Worm (Caenorhabditis elegans): ENCODE measurements around the gene B0310.3.

B0310.3 gene

DNA sequence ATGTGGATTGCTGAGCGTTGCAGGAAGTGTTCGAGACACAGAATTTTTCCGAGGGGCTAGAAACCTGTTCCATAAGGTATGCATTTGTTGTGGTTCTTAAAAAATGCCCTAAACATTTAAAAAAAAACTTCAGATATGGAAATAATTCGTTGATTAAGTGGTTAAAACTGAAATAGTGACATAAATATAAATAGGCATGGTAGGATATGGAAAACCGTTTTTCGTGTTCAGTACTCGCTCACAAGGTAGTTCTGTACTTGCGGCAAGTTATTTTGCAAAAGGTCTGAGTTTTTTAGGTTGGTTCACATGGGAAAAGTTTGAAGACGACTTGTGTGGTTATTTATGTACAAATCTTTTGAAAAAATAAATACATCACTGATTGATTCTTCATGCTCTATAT is at the start of gene B0310.3:
Gene B0310.3 (minus strand): TSS at position 101 of the 400 bp plus-strand sequence.
- TF ChIP-seq unc-39 (tag; optimal IDR thresholded peaks at IDR 0.05) (no peak), ham-2 (GFP tag; optimal IDR thresholded peaks at IDR 0.05) (no peak), ztf-11 (tag; optimal IDR thresholded peaks at IDR 0.05) (no peak), lsy-2 (tag; optimal IDR thresholded peaks at IDR 0.05) (no peak), ceh-43 (GFP tag; optimal IDR thresholded peaks at IDR 0.05) (no peak), pha-4 (tag; optimal IDR thresholded peaks at IDR 0.05) (no peak), nhr-2 (tag; optimal IDR thresholded peaks at IDR 0.05) (no peak)

DNA sequence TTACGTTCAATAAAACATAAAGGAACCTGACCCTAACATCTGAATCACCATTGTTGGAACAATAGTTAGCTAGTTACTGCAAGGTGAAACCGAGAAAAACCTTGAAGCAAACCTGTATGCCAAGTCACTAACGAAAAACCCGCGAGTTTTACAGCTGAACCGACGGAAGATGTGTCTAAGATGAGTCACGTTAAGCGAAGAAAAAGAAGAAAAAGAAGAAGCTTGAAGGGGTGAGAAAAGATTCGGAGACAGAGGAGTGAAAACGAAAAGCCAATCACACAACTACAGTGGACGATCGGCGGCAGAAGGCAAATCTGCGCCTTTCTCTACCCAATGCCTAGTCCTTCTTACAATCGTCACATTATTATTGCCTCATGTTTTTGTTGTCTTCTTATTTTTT is 37.1 kb upstream of the B0310.3 start, which contains the start of gene nas-38:
Gene nas-38 (plus strand): TSS at position 301 of the 400 bp plus-strand sequence.
- TF ChIP-seq blmp-1 (tag; optimal IDR thresholded peaks at IDR 0.05): no peak
- no peak for TF ChIP-seq nhr-2 (tag; optimal IDR thresholded peaks at IDR 0.05)
- no peak for TF ChIP-seq lin-32 (GFP tag; optimal IDR thresholded peaks at IDR 0.05)
- no peak for TF ChIP-seq unc-39 (tag; optimal IDR thresholded peaks at IDR 0.05)

DNA sequence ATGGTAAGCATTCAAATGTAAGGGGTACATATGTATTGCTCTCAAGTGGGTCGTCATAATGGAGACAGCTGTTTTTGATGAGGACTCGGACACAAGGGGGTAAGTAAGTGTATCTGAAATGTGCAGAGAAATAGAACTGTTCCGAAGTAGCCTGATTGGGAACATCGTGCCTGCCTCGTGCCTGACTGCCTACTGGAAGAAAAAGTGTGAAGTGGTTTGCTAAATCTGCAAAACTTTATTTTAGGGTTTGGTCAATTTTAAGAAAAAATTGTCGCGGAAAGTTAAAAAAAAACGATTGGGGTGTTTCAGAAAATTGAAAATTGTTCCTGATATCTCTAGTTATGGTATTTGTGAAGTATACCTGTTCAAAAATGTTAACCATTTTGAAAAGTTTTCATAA is 36.4 kb upstream of the B0310.3 start, which contains the start of gene hlh-19:
Gene hlh-19 (minus strand): TSS at position 101 of the 400 bp plus-strand sequence.
- TF ChIP-seq sem-2 (GFP tag; optimal IDR thresholded peaks at IDR 0.05): no peak
- TF ChIP-seq mab-5 (tag; optimal IDR thresholded peaks at IDR 0.05): no peak
- TF ChIP-seq lin-13 (tag; optimal IDR thresholded peaks at IDR 0.05): no peak
- no peak for TF ChIP-seq nhr-12 (tag; optimal IDR thresholded peaks at IDR 0.05)
- TF ChIP-seq mls-2 (tag; optimal IDR thresholded peaks at IDR 0.05): no peak
- TF ChIP-seq elt-1 (tag; optimal IDR thresholded peaks at IDR 0.05; ENCODE audit: borderline replicate concordance, insufficient read depth): no peak
- TF ChIP-seq unc-39 (tag; optimal IDR thresholded peaks at IDR 0.05): no peak
- no peak for TF ChIP-seq sptf-1 (tag; optimal IDR thresholded peaks at IDR 0.05)
- no peak for TF ChIP-seq snpc-4 (tag; optimal IDR thresholded peaks at IDR 0.05)
- no peak for TF ChIP-seq ceh-83 (GFP tag; optimal IDR thresholded peaks at IDR 0.05)
- TF ChIP-seq unc-62 (GFP tag; optimal IDR thresholded peaks at IDR 0.05): no peak
- TF ChIP-seq mep-1 (tag; optimal IDR thresholded peaks at IDR 0.05): no peak
- TF ChIP-seq nhr-76 (tag; optimal IDR thresholded peaks at IDR 0.05): no peak

DNA sequence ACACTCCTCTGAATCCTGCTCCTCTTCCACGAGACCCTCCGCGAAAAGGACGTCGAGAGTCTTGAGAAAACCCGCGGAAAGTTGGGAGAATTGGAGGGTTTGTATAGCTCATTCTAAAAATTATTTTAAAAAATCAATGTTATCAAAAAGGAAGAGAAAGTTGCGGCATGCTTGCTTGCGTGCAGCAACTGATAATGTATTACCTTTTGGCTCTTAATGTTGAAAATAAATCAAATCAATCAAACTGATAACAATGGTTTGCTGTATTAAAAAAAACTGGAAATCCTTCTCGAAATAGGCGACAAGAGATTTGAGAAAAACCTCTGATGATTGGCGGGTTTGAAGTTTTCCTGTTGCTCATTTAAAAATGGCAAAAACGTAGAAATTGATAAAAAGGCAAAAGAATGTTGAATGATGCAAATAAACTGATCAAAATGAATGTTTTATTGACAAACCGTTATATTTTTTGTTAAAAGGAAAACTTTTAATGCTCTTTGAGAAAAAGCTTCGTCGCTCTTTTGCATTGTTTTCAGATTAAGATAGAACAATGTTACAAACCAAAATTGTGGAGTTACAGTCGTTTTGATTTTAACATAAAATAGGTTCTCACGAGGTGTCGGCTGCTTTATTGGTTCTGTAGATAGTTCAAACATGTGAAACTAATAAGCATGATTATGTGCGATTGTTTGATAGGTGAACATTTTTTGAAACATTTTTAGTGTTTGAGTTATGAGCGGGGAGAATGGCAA is 34.4 kb upstream of the B0310.3 start:
- TF ChIP-seq elt-3 (tag; optimal IDR thresholded peaks at IDR 0.05): no peak
- TF ChIP-seq elt-1 (tag; optimal IDR thresholded peaks at IDR 0.05; ENCODE audit: borderline replicate concordance, insufficient read depth): no peak
- no peak for TF ChIP-seq sem-2 (GFP tag; optimal IDR thresholded peaks at IDR 0.05)
- TF ChIP-seq nhr-28 (tag; optimal IDR thresholded peaks at IDR 0.05): no peak
- no peak for TF ChIP-seq ztf-11 (tag; optimal IDR thresholded peaks at IDR 0.05)
- no peak for TF ChIP-seq lsy-2 (tag; optimal IDR thresholded peaks at IDR 0.05)
- no peak for TF ChIP-seq mab-5 (tag; optimal IDR thresholded peaks at IDR 0.05)
- TF ChIP-seq nhr-76 (tag; optimal IDR thresholded peaks at IDR 0.05): no peak
- TF ChIP-seq ceh-43 (GFP tag; optimal IDR thresholded peaks at IDR 0.05): no peak
- TF ChIP-seq ces-1 (GFP tag; optimal IDR thresholded peaks at IDR 0.05): no peak
- TF ChIP-seq tbx-8 (GFP tag; optimal IDR thresholded peaks at IDR 0.05): no peak
- no peak for TF ChIP-seq cnd-1 (tag; optimal IDR thresholded peaks at IDR 0.05)
- TF ChIP-seq unc-120 (tag; optimal IDR thresholded peaks at IDR 0.05; ENCODE audit: poor library complexity, severe bottlenecking): no peak
- TF ChIP-seq hlh-1 (tag; optimal IDR thresholded peaks at IDR 0.05): no peak
- TF ChIP-seq lin-32 (GFP tag; optimal IDR thresholded peaks at IDR 0.05): no peak
- TF ChIP-seq unc-39 (tag; optimal IDR thresholded peaks at IDR 0.05): no peak
- TF ChIP-seq nhr-237 (tag; optimal IDR thresholded peaks at IDR 0.05): no peak
- TF ChIP-seq pha-4 (tag; optimal IDR thresholded peaks at IDR 0.05): no peak

DNA sequence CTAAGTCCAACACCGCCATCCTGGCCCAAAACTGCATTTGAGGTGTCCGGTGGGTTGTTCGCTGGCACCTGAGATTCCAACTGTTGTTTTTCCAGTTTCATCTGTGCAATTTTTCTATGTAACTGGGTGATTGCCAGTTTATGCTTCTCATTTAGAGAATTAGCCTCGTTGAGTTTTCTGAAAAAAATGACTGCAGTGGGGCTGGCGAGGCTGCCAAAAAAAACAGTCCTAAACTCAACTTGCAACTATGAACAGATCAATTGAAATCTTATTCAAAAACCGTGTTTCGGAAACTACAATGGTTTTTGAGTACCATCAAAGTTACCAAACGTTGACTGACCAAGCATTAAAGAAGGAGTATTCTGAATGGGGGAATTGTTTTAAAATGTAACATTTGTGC is 33.1 kb upstream of the B0310.3 start, which contains the start of gene F57C12.6:
Gene F57C12.6 (minus strand): TSS at position 101 of the 400 bp plus-strand sequence.
- TF ChIP-seq bed-3 (GFP tag; optimal IDR thresholded peaks at IDR 0.05) (no peak), unc-39 (tag; optimal IDR thresholded peaks at IDR 0.05) (no peak), ham-2 (GFP tag; optimal IDR thresholded peaks at IDR 0.05) (no peak), lin-13 (tag; optimal IDR thresholded peaks at IDR 0.05) (no peak), cnd-1 (tag; optimal IDR thresholded peaks at IDR 0.05) (no peak), nhr-76 (tag; optimal IDR thresholded peaks at IDR 0.05) (no peak), ces-1 (GFP tag; optimal IDR thresholded peaks at IDR 0.05) (no peak), mab-5 (tag; optimal IDR thresholded peaks at IDR 0.05) (no peak), nhr-237 (tag; optimal IDR thresholded peaks at IDR 0.05) (no peak), lsy-2 (tag; optimal IDR thresholded peaks at IDR 0.05) (no peak), flh-1 (GFP tag; optimal IDR thresholded peaks at IDR 0.05) (no peak), ceh-83 (GFP tag; optimal IDR thresholded peaks at IDR 0.05) (no peak), pha-4 (tag; optimal IDR thresholded peaks at IDR 0.05) (no peak), elt-3 (tag; optimal IDR thresholded peaks at IDR 0.05) (no peak), mep-1 (tag; optimal IDR thresholded peaks at IDR 0.05) (no peak), sptf-1 (tag; optimal IDR thresholded peaks at IDR 0.05) (no peak), ztf-11 (tag; optimal IDR thresholded peaks at IDR 0.05) (no peak), nhr-12 (tag; optimal IDR thresholded peaks at IDR 0.05) (no peak), drap-1 (GFP tag; optimal IDR thresholded peaks at IDR 0.05) (no peak), ceh-43 (GFP tag; optimal IDR thresholded peaks at IDR 0.05) (no peak)

Data from whole organism, mixed stage, embryonic.